Worm (Caenorhabditis elegans) whole organism, L1 larva: Measurements from ENCODE around the gene tbx-8.
A peak's percentile ranks its signal among the peaks of the same experiment; 100 is the strongest.

ENCODE experiments used
- Y116A8C.19 ChIP-seq: sonication (generic microtip); optimal IDR thresholded peaks from 2 replicates; lab custom pipeline; 2016; ENCODE audit warnings: missing compliant biosample characterization, missing genetic modification characterization, borderline replicate concordance
- ceh-82 ChIP-seq, 3 experiments: fragments of 150-350 bp in 1 of 3; sonication (generic microtip) in 2 of 3; optimal IDR thresholded peaks; 2 replicates each; lab custom pipeline; 2014 to 2017; ENCODE audit warnings: missing biosample characterization in 3 of 3, missing genetic modification characterization in 3 of 3
- ces-1 ChIP-seq: fragments of 150-350 bp; optimal IDR thresholded peaks from 2 replicates; lab custom pipeline; 2014; ENCODE audit warnings: missing biosample characterization, missing genetic modification reagents, missing genetic modification characterization
- fkh-10 ChIP-seq: sonication (generic microtip); optimal IDR thresholded peaks from 2 replicates; lab custom pipeline; 2017; ENCODE audit warnings: missing biosample characterization, missing genetic modification reagents, missing genetic modification characterization
- jun-1 ChIP-seq: fragments of 150-350 bp; optimal IDR thresholded peaks from 2 replicates; lab custom pipeline; 2014; ENCODE audit warnings: missing biosample characterization, missing genetic modification reagents, missing genetic modification characterization
- mab-9 ChIP-seq: fragments of 200-800 bp; sonication (Bioruptor generic); IDR thresholded peaks from 2 replicates; pipeline ENCODE4 v1.3.6; 2022; ENCODE audit warnings: missing genetic modification reagents, missing genetic modification characterization, missing compliant biosample characterization
- mep-1 ChIP-seq: fragments of 150-350 bp; optimal IDR thresholded peaks from 2 replicates; lab custom pipeline; 2014; ENCODE audit warnings: missing biosample characterization, missing genetic modification characterization
- nhr-28 ChIP-seq: fragments of 150-350 bp; optimal IDR thresholded peaks from 2 replicates; lab custom pipeline; 2014; ENCODE audit warnings: missing biosample characterization, missing genetic modification characterization
- nhr-84 ChIP-seq: sonication (generic microtip); optimal IDR thresholded peaks from 2 replicates; lab custom pipeline; 2017; ENCODE audit warnings: missing biosample characterization, missing genetic modification characterization
- unc-62 ChIP-seq: fragments of 150-350 bp; optimal IDR thresholded peaks from 2 replicates; lab custom pipeline; 2014; ENCODE audit warnings: missing biosample characterization, missing genetic modification reagents, missing genetic modification characterization
- vab-15 ChIP-seq: sonication (generic microtip); optimal IDR thresholded peaks from 2 replicates; lab custom pipeline; 2017; ENCODE audit warnings: missing genotype, mild to moderate bottlenecking, missing genetic modification characterization, missing compliant biosample characterization

ce11 chrIII:10367355-10367909 lies 20.3 kb downstream of the tbx-8 start:
- TF ChIP-seq mab-9 (GFP tag; lab: Robert Waterston, UW), result no peak; the same call in 1 of the 2 replicates
- TF ChIP-seq vab-15 (tag; lab: Kevin White, UChicago), result no peak
- no peak for TF ChIP-seq ces-1 (GFP tag; lab: Kevin White, UChicago)
- TF ChIP-seq fkh-10 (GFP tag; lab: Kevin White, UChicago), result no peak
- TF ChIP-seq mep-1 (tag; lab: Kevin White, UChicago), result peak; percentile 11
- TF ChIP-seq nhr-28 (tag; lab: Kevin White, UChicago), result no peak
- TF ChIP-seq Y116A8C.19 (tag; lab: Kevin White, UChicago), result no peak
- TF ChIP-seq unc-62, result no peak
- no peak for TF ChIP-seq nhr-84
- TF ChIP-seq jun-1 (tag; lab: Kevin White, UChicago), result no peak
- TF ChIP-seq ceh-82 (tag; optimal IDR thresholded peaks at IDR 0.05; lab: Kevin White, UChicago), result peak in 1 of 3 experiments; percentile 40
